Worm (Caenorhabditis elegans): ENCODE results near the gene E02H1.5.
A peak's percentile ranks its signal among the peaks of the same experiment; 100 is the strongest.

Gene E02H1.5

ce11 chrII:9646122-9646555 lies 51.1 kb downstream of the E02H1.5 start:
- TF ChIP-seq tag-97 (GFP tag; IDR thresholded peaks at IDR 0.05), result no peak
- TF ChIP-seq ceh-44 (GFP tag; IDR thresholded peaks at IDR 0.05), result no peak
- no peak for TF ChIP-seq lin-13 (GFP tag; optimal IDR thresholded peaks at IDR 0.05)
- no peak for TF ChIP-seq lin-38 (GFP tag; IDR thresholded peaks at IDR 0.05)
- peak; percentile 94 for TF ChIP-seq nhr-11 (tag; optimal IDR thresholded peaks at IDR 0.05)
- TF ChIP-seq lin-39 (tag; optimal IDR thresholded peaks at IDR 0.05), result no peak
- no peak for TF ChIP-seq zip-11 (GFP tag; IDR thresholded peaks at IDR 0.05)
- no peak for TF ChIP-seq Y75B8A.6 (GFP tag; IDR thresholded peaks at IDR 0.05)
- TF ChIP-seq ctbp-1 (GFP tag; IDR thresholded peaks at IDR 0.05), result 0 out of 2 replicates have a peak, but pooled peaks have one; percentile 30
- no peak for TF ChIP-seq madf-5 (GFP tag; IDR thresholded peaks at IDR 0.05)
- TF ChIP-seq dpl-1 (GFP tag; optimal IDR thresholded peaks at IDR 0.05), result peak; percentile 14
- peak; percentile 62 for TF ChIP-seq egl-43 (GFP tag; IDR thresholded peaks at IDR 0.05)
- TF ChIP-seq dve-1 (tag; optimal IDR thresholded peaks at IDR 0.05; ENCODE audit: insufficient read depth), result peak; percentile 67
- no peak for TF ChIP-seq nhr-237 (tag; optimal IDR thresholded peaks at IDR 0.05)
- TF ChIP-seq T26A8.4 (GFP tag; IDR thresholded peaks at IDR 0.05), result no peak; the same call in 1 of the 2 replicates
- TF ChIP-seq F26F4.8 (GFP tag; conservative IDR thresholded peaks at IDR 0.05), result no peak
- TF ChIP-seq vab-7 (GFP tag; IDR thresholded peaks at IDR 0.05), result no peak
- TF ChIP-seq dmd-9 (GFP tag; IDR thresholded peaks at IDR 0.05), result no peak
- no peak for TF ChIP-seq lin-15B (tag; optimal IDR thresholded peaks at IDR 0.05)
- TF ChIP-seq nhr-25 (tag; optimal IDR thresholded peaks at IDR 0.05; ENCODE audit: borderline replicate concordance, insufficient read depth), result no peak
- no peak for TF ChIP-seq ces-1 (GFP tag; optimal IDR thresholded peaks at IDR 0.05)
- no peak for TF ChIP-seq attf-4 (tag; optimal IDR thresholded peaks at IDR 0.05)
- TF ChIP-seq R02D3.7 (tag; optimal IDR thresholded peaks at IDR 0.05), result no peak
- no peak for TF ChIP-seq sdz-12 (GFP tag; optimal IDR thresholded peaks at IDR 0.05)
- no peak for TF ChIP-seq unc-39 (tag; optimal IDR thresholded peaks at IDR 0.05)
- TF ChIP-seq snpc-4 (tag; optimal IDR thresholded peaks at IDR 0.05), result no peak
- no peak for TF ChIP-seq fos-1 (tag; optimal IDR thresholded peaks at IDR 0.05)
- no peak for TF ChIP-seq zip-2 (tag; optimal IDR thresholded peaks at IDR 0.05)
- TF ChIP-seq rbr-2 (tag; optimal IDR thresholded peaks at IDR 0.05), result peak; percentile 77
- 0 out of 2 replicates have a peak, but pooled peaks have one; percentile 44 for TF ChIP-seq saeg-2 (GFP tag; IDR thresholded peaks at IDR 0.05)
- peak; percentile 45 for TF ChIP-seq nhr-6 (tag; optimal IDR thresholded peaks at IDR 0.05)
- TF ChIP-seq F44E2.7 (GFP tag; IDR thresholded peaks at IDR 0.05), result no peak
- peak; percentile 76 for TF ChIP-seq ceh-28 (tag; optimal IDR thresholded peaks at IDR 0.05)
- peak; percentile 23 for TF ChIP-seq F10B5.3 (tag; optimal IDR thresholded peaks at IDR 0.05)
- TF ChIP-seq lin-29 (GFP tag; IDR thresholded peaks at IDR 0.05), result no peak
- peak in 1 of 2 experiments; percentile 53 for TF ChIP-seq hif-1 (tag; optimal IDR thresholded peaks at IDR 0.05)
- no peak for TF ChIP-seq daf-8 (GFP tag; IDR thresholded peaks at IDR 0.05)
- no peak for TF ChIP-seq nhr-76 (tag; optimal IDR thresholded peaks at IDR 0.05)
- no peak for TF ChIP-seq daf-19 (GFP tag; conservative IDR thresholded peaks at IDR 0.05)
- no peak for TF ChIP-seq snpc-1.2 (GFP tag; IDR thresholded peaks at IDR 0.05)
- no peak for TF ChIP-seq nhr-41 (GFP tag; IDR thresholded peaks at IDR 0.05)
- no peak for TF ChIP-seq cey-2 (tag; optimal IDR thresholded peaks at IDR 0.05; ENCODE audit: borderline replicate concordance, insufficient read depth)
- TF ChIP-seq tra-1 (GFP tag; IDR thresholded peaks at IDR 0.05), result 0 out of 2 replicates have a peak, but pooled peaks have one; percentile 27
- TF ChIP-seq dmd-8 (GFP tag; IDR thresholded peaks at IDR 0.05), result no peak
- TF ChIP-seq mep-1 (tag; optimal IDR thresholded peaks at IDR 0.05), result peak; percentile 86
- TF ChIP-seq nhr-111 (GFP tag; optimal IDR thresholded peaks at IDR 0.05), result no peak
- TF ChIP-seq dmd-6 (GFP tag; IDR thresholded peaks at IDR 0.05), result peak; percentile 60
- peak; percentile 86 for TF ChIP-seq mxl-3 (GFP tag; optimal IDR thresholded peaks at IDR 0.05)
- no peak for TF ChIP-seq F49E8.2 (tag; optimal IDR thresholded peaks at IDR 0.05; ENCODE audit: borderline replicate concordance)
- TF ChIP-seq spr-1 (tag; optimal IDR thresholded peaks at IDR 0.05), result peak; percentile 19
- no peak for TF ChIP-seq fkh-10 (GFP tag; optimal IDR thresholded peaks at IDR 0.05)
- no peak for TF ChIP-seq pqm-1 (tag; optimal IDR thresholded peaks at IDR 0.05)

Measured in whole organism, L4 larva.